Fruit fly (Drosophila melanogaster) whole organism, embryonic: Measurements from ENCODE around the gene Dus1.
A peak's percentile ranks its signal among the peaks of the same experiment; 100 is the strongest.

Experiments
- Aef1 ChIP-seq: fragments of 200-800 bp; sonication (Bioruptor generic); IDR thresholded peaks from 3 replicates; pipeline ENCODE4 v1.3.6; 2022; ENCODE audit warnings: missing biosample characterization, missing genetic modification characterization
- Bdp1 ChIP-seq: fragments of 200-800 bp; sonication (Bioruptor generic); optimal IDR thresholded peaks from 3 replicates; lab custom pipeline; 2016; ENCODE audit warnings: missing biosample characterization, missing genetic modification characterization
- CG10147 ChIP-seq: fragments of 200-800 bp; sonication (Bioruptor generic); optimal IDR thresholded peaks from 2 replicates; lab custom pipeline; 2019; ENCODE audit warnings: missing biosample characterization, mild to moderate bottlenecking, missing genetic modification characterization, moderate library complexity
- CG11093 ChIP-seq: fragments of 200-800 bp; sonication (Bioruptor generic); IDR thresholded peaks from 3 replicates; pipeline ENCODE4 v1.3.6; 2022; ENCODE audit warnings: missing biosample characterization, missing genetic modification characterization
- CG11696 ChIP-seq: fragments of 200-800 bp; sonication (Bioruptor generic); IDR thresholded peaks from 2 replicates; pipeline ENCODE4 v1.3.6; 2022; ENCODE audit warnings: missing biosample characterization, missing genetic modification characterization
- CG14014 ChIP-seq: fragments of 200-800 bp; sonication (Bioruptor generic); IDR thresholded peaks from 2 replicates; pipeline ENCODE4 v1.3.6; 2022; ENCODE audit warnings: missing biosample characterization, missing genetic modification characterization
- CG14710 ChIP-seq: fragments of 200-800 bp; sonication (Bioruptor generic); optimal IDR thresholded peaks from 3 replicates; lab custom pipeline; 2019; ENCODE audit warnings: missing biosample characterization, mild to moderate bottlenecking, missing genetic modification characterization, moderate library complexity
- CG14965 ChIP-seq: fragments of 200-800 bp; sonication (Bioruptor generic); optimal IDR thresholded peaks from 2 replicates; lab custom pipeline; 2016; ENCODE audit warnings: missing biosample characterization, missing genetic modification characterization, borderline replicate concordance
- CG15514 ChIP-seq: fragments of 200-800 bp; sonication (Bioruptor generic); optimal IDR thresholded peaks from 3 replicates; lab custom pipeline; 2017; ENCODE audit warnings: missing biosample characterization, missing genetic modification characterization, mild to moderate bottlenecking, moderate library complexity, missing genetic modification reagents
- CG16813 ChIP-seq: fragments of 200-800 bp; sonication (Bioruptor generic); IDR thresholded peaks from 3 replicates; pipeline ENCODE4 v1.3.6; 2022; ENCODE audit warnings: missing biosample characterization, missing genetic modification characterization; ENCODE audit not compliant: partially characterized antibody
- CG17361 ChIP-seq: fragments of 200-800 bp; sonication (Bioruptor generic); IDR thresholded peaks from 3 replicates; pipeline ENCODE4 v1.3.6; 2022; ENCODE audit warnings: missing biosample characterization, missing genetic modification characterization
- CG17802 ChIP-seq: fragments of 200-800 bp; sonication (Bioruptor generic); optimal IDR thresholded peaks from 2 replicates; lab custom pipeline; 2018; ENCODE audit warnings: missing biosample characterization, mild to moderate bottlenecking, missing genetic modification characterization, moderate library complexity
- CG2202 ChIP-seq: fragments of 200-800 bp; sonication (Bioruptor generic); optimal IDR thresholded peaks from 2 replicates; lab custom pipeline; 2018; ENCODE audit warnings: missing biosample characterization, mild to moderate bottlenecking, missing genetic modification characterization
- CG2712 ChIP-seq: fragments of 200-800 bp; optimal IDR thresholded peaks from 3 replicates; lab custom pipeline; 2019; ENCODE audit warnings: missing biosample characterization, mild to moderate bottlenecking, missing genetic modification characterization, moderate library complexity
- CG2875 ChIP-seq: fragments of 200-800 bp; sonication (Bioruptor generic); optimal IDR thresholded peaks from 2 replicates; lab custom pipeline; 2017; ENCODE audit warnings: missing biosample characterization, mild to moderate bottlenecking, missing genetic modification characterization, missing genetic modification reagents
- CG31365 ChIP-seq: fragments of 200-800 bp; sonication (Bioruptor generic); optimal IDR thresholded peaks from 2 replicates; lab custom pipeline; 2018; ENCODE audit warnings: missing biosample characterization, mild to moderate bottlenecking, missing genetic modification characterization
- CG32772 ChIP-seq: fragments of 200-800 bp; sonication (Bioruptor generic); IDR thresholded peaks from 2 replicates; pipeline ENCODE4 v1.3.6; 2022; ENCODE audit warnings: missing biosample characterization, missing genetic modification characterization
- CG4328 ChIP-seq: fragments of 200-800 bp; sonication (Bioruptor generic); optimal IDR thresholded peaks from 3 replicates; lab custom pipeline; 2017; ENCODE audit warnings: missing biosample characterization, missing genetic modification reagents, missing genetic modification characterization
- CG5180 ChIP-seq: fragments of 200-800 bp; sonication (Bioruptor generic); optimal IDR thresholded peaks from 3 replicates; lab custom pipeline; 2017; ENCODE audit warnings: missing biosample characterization, missing genetic modification characterization, mild to moderate bottlenecking, moderate library complexity, missing genetic modification reagents
- CG6689 ChIP-seq: fragments of 200-800 bp; sonication (Bioruptor generic); IDR thresholded peaks from 2 replicates; pipeline ENCODE4 v1.3.6; 2022; ENCODE audit warnings: missing biosample characterization, missing genetic modification characterization
- CG7556 ChIP-seq: fragments of 200-800 bp; sonication (Bioruptor generic); optimal IDR thresholded peaks from 2 replicates; lab custom pipeline; 2017; ENCODE audit warnings: missing biosample characterization, mild to moderate bottlenecking, missing genetic modification characterization
- CG7745 ChIP-seq: fragments of 200-800 bp; sonication (Bioruptor generic); optimal IDR thresholded peaks from 2 replicates; lab custom pipeline; 2018; ENCODE audit warnings: missing biosample characterization, mild to moderate bottlenecking, missing genetic modification characterization, moderate library complexity
- CG8924 ChIP-seq: fragments of 200-800 bp; optimal IDR thresholded peaks from 3 replicates; lab custom pipeline; 2019; ENCODE audit warnings: missing biosample characterization, mild to moderate bottlenecking, missing genetic modification characterization, moderate library complexity
- CG9797 ChIP-seq: fragments of 200-800 bp; sonication (Bioruptor generic); optimal IDR thresholded peaks from 3 replicates; lab custom pipeline; 2018; ENCODE audit warnings: missing biosample characterization, mild to moderate bottlenecking, missing genetic modification characterization
- CTCF ChIP-seq: fragments of 200-800 bp; sonication (Bioruptor generic); optimal IDR thresholded peaks from 2 replicates; lab custom pipeline; 2017; ENCODE audit warnings: missing biosample characterization, mild to moderate bottlenecking, missing genetic modification characterization, moderate library complexity
- D ChIP-seq, 2 experiments: fragments of 200-800 bp in 1 of 2; fragments of >200 bp in 1 of 2; sonication (Bioruptor generic) in 1 of 2; optimal IDR thresholded peaks; 2 replicates in 1 of 2; 3 replicates in 1 of 2; lab custom pipeline; 2017; ENCODE audit warnings: mild to moderate bottlenecking in 1 of 2, missing biosample characterization in 1 of 2, missing genetic modification characterization in 1 of 2, missing genetic modification reagents in 1 of 2
- Dek ChIP-seq: fragments of 200-800 bp; sonication (Bioruptor generic); optimal IDR thresholded peaks from 3 replicates; lab custom pipeline; 2019; ENCODE audit warnings: missing biosample characterization, mild to moderate bottlenecking, missing genetic modification characterization, moderate library complexity
- Doc2 ChIP-seq: fragments of 200-800 bp; sonication (Bioruptor generic); IDR thresholded peaks from 2 replicates; pipeline ENCODE4 v1.3.6; 2022; ENCODE audit warnings: missing biosample characterization, missing genetic modification characterization
- HLH4C ChIP-seq: fragments of 200-800 bp; sonication (Bioruptor generic); IDR thresholded peaks from 3 replicates; pipeline ENCODE4 v1.3.6; 2022; ENCODE audit warnings: missing biosample characterization, missing genetic modification characterization; ENCODE audit not compliant: partially characterized antibody
- Hey ChIP-seq: fragments of 200-800 bp; sonication (Bioruptor generic); optimal IDR thresholded peaks from 3 replicates; lab custom pipeline; 2018; ENCODE audit warnings: missing biosample characterization, mild to moderate bottlenecking, missing genetic modification characterization
- Hmr ChIP-seq: fragments of 200-800 bp; sonication (Bioruptor generic); optimal IDR thresholded peaks from 3 replicates; lab custom pipeline; 2017; ENCODE audit warnings: mild to moderate bottlenecking, missing biosample characterization, missing genetic modification reagents, missing genetic modification characterization
- Lhr ChIP-seq: fragments of 200-800 bp; sonication (Bioruptor generic); optimal IDR thresholded peaks from 3 replicates; lab custom pipeline; 2017; ENCODE audit warnings: mild to moderate bottlenecking, missing biosample characterization, missing genetic modification reagents, missing genetic modification characterization
- NC2β ChIP-seq: fragments of 200-800 bp; sonication (Bioruptor generic); optimal IDR thresholded peaks from 2 replicates; lab custom pipeline; 2016; ENCODE audit warnings: missing biosample characterization, missing genetic modification characterization
- NK7.1 ChIP-seq: fragments of 200-800 bp; sonication (Bioruptor generic); optimal IDR thresholded peaks from 3 replicates; lab custom pipeline; 2016; ENCODE audit warnings: missing biosample characterization, missing genetic modification characterization
- Nf-YB ChIP-seq: fragments of 200-800 bp; sonication (Bioruptor generic); optimal IDR thresholded peaks from 3 replicates; lab custom pipeline; 2019; ENCODE audit warnings: missing biosample characterization, mild to moderate bottlenecking, missing genetic modification characterization, moderate library complexity
- NfI ChIP-seq: fragments of 200-800 bp; sonication (Bioruptor generic); optimal IDR thresholded peaks from 3 replicates; lab custom pipeline; 2018; ENCODE audit warnings: missing biosample characterization, mild to moderate bottlenecking, missing genetic modification characterization, moderate library complexity
- PHDP ChIP-seq: fragments of 200-800 bp; sonication (Bioruptor generic); optimal IDR thresholded peaks from 3 replicates; lab custom pipeline; 2018; ENCODE audit warnings: missing biosample characterization, mild to moderate bottlenecking, missing genetic modification characterization, moderate library complexity
- Ptx1 ChIP-seq: fragments of 200-800 bp; sonication (Bioruptor generic); IDR thresholded peaks from 2 replicates; pipeline ENCODE4 v1.3.6; 2022; ENCODE audit warnings: missing biosample characterization, missing genetic modification characterization
- al ChIP-seq: fragments of 200-800 bp; sonication (Bioruptor generic); IDR thresholded peaks from 2 replicates; pipeline ENCODE4 v1.3.6; 2022; ENCODE audit warnings: missing biosample characterization, missing genetic modification characterization
- crc ChIP-seq: fragments of 200-800 bp; sonication (Bioruptor generic); optimal IDR thresholded peaks from 2 replicates; lab custom pipeline; 2016; ENCODE audit warnings: missing biosample characterization, missing genetic modification characterization
- dati ChIP-seq: fragments of 200-800 bp; sonication (Bioruptor generic); IDR thresholded peaks from 2 replicates; pipeline ENCODE4 v1.3.6; 2022; ENCODE audit warnings: missing biosample characterization, missing genetic modification characterization
- emc ChIP-seq: fragments of 200-800 bp; sonication (Bioruptor generic); optimal IDR thresholded peaks from 2 replicates; lab custom pipeline; 2016; ENCODE audit warnings: missing biosample characterization, missing genetic modification characterization
- eyg ChIP-seq: fragments of 200-800 bp; sonication (Bioruptor generic); optimal IDR thresholded peaks from 3 replicates; lab custom pipeline; 2016; ENCODE audit warnings: missing biosample characterization, missing genetic modification characterization
- gem ChIP-seq: fragments of 200-800 bp; sonication (Bioruptor generic); optimal IDR thresholded peaks from 2 replicates; lab custom pipeline; 2019; ENCODE audit warnings: missing biosample characterization, mild to moderate bottlenecking, missing genetic modification characterization, moderate library complexity
- h ChIP-seq: fragments of >200 bp; optimal IDR thresholded peaks from 2 replicates; lab custom pipeline; 2017
- pb ChIP-seq: fragments of 200-800 bp; sonication (Bioruptor generic); optimal IDR thresholded peaks from 3 replicates; lab custom pipeline; 2016; ENCODE audit warnings: missing biosample characterization, missing genetic modification characterization
- sd ChIP-seq: fragments of 200-800 bp; sonication (Bioruptor generic); optimal IDR thresholded peaks from 3 replicates; lab custom pipeline; 2018; ENCODE audit warnings: missing biosample characterization, mild to moderate bottlenecking, missing genetic modification characterization, moderate library complexity
- sima ChIP-seq: fragments of 200-800 bp; sonication (Bioruptor generic); optimal IDR thresholded peaks from 2 replicates; lab custom pipeline; 2016; ENCODE audit warnings: missing biosample characterization, missing genetic modification characterization
- ssp ChIP-seq: fragments of 200-800 bp; sonication (Bioruptor generic); IDR thresholded peaks from 2 replicates; pipeline ENCODE4 v1.3.6; 2022; ENCODE audit warnings: missing biosample characterization, missing genetic modification characterization

Gene Dus1

DNA sequence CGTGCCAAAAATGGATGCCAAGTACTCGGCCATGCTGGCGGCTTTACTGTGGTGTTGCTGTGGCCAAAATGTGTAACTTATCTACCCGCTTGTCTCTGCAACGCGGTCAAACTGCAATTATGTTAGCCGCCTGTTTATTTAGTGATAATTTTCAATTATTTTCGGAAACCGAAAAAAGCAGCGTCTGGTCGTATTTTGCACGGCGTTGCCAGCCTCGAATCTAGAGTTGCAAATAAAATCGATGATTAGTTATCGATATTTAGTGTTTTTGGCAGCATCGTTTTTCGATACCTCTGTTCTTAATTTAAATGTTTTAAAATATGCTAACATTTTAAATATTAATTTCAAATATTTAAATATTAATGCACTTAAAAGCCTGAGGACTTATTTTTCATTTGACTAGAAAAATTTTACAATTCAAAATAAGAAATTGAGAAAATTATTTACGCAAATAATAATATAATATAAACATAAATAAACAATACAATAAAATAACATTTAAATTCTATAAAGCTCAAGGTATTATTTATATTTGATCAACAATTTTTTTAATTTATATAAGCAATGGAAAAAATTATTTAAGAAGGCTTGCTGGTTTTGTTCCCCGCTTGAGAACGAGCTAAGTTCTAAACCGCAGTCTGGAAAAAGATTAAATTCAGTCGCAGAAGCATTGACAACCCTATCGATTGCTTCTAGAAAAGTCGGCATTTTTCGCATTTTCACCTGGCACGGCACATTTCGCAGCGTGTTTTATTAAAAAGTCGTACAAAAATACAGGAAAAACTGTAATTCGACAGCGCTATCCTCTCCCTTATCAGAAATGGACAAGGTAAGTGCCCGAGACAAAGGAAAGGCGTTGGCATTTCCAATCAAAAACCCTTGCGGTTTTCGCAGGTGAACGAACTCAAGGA lies 23.2 kb upstream of the Dus1 start, which contains the start of the genes U2af38 and Stip1 (continued):
- TF ChIP-seq CG31365, result no peak
- no peak for TF ChIP-seq CG11696
- TF ChIP-seq Hey (tag; lab: Kevin White, UChicago), result no peak
- TF ChIP-seq Doc2, result no peak
- no peak for TF ChIP-seq Hmr (GFP tag; lab: Kevin White, UChicago)
- peak; percentile 47 for TF ChIP-seq CG8924 (tag; lab: Kevin White, UChicago)
- TF ChIP-seq Ptx1 (GFP tag; lab: Robert Waterston, UW), result 0 out of 2 replicates have a peak, but pooled peaks have one; percentile 8
- no peak for TF ChIP-seq CG17802 (tag; lab: Kevin White, UChicago)
- TF ChIP-seq CG4328, result peak; percentile 24
- TF ChIP-seq Lhr, result peak; percentile 35
- peak; percentile 14 for TF ChIP-seq Dek (tag; lab: Kevin White, UChicago)
- no peak for TF ChIP-seq CG5180 (GFP tag; lab: Kevin White, UChicago)
- no peak for TF ChIP-seq crc (GFP tag; lab: Kevin White, UChicago)
- no peak for TF ChIP-seq CG11093 (GFP tag; lab: Robert Waterston, UW)
- TF ChIP-seq NK7.1 (GFP tag; lab: Kevin White, UChicago), result no peak
- peak; percentile 70 for TF ChIP-seq CG16813 (GFP tag; lab: Robert Waterston, UW)
- TF ChIP-seq gem, result peak; percentile 50
- TF ChIP-seq CG7556, result no peak
- TF ChIP-seq Nf-YB, result no peak
- TF ChIP-seq Bdp1 (GFP tag; lab: Kevin White, UChicago), result no peak
- TF ChIP-seq HLH4C (GFP tag; lab: Robert Waterston, UW), result peak; percentile 69
- no peak for TF ChIP-seq D (optimal IDR thresholded peaks at IDR 0.05; lab: Kevin White, UChicago)
- no peak for TF ChIP-seq D (GFP tag; optimal IDR thresholded peaks at IDR 0.05; lab: Kevin White, UChicago)
- no peak for TF ChIP-seq pb (GFP tag; lab: Kevin White, UChicago)
- TF ChIP-seq PHDP (tag; lab: Kevin White, UChicago), result no peak
- no peak for TF ChIP-seq sima (GFP tag; lab: Kevin White, UChicago)
- TF ChIP-seq CG6689, result no peak
- no peak for TF ChIP-seq CG14014
- no peak for TF ChIP-seq CG2202
- TF ChIP-seq CG15514 (GFP tag; lab: Kevin White, UChicago), result peak; percentile 75
- TF ChIP-seq CG32772 (GFP tag; lab: Robert Waterston, UW), result no peak
- no peak for TF ChIP-seq h
- peak; percentile 58; the same call in 2 of the 3 replicates for TF ChIP-seq CG17361
- TF ChIP-seq NfI (GFP tag; lab: Kevin White, UChicago), result no peak
- TF ChIP-seq ssp (GFP tag; lab: Robert Waterston, UW), result 0 out of 2 replicates have a peak, but pooled peaks have one; percentile 12
- TF ChIP-seq emc (GFP tag; lab: Kevin White, UChicago), result no peak
- no peak for TF ChIP-seq NC2β
- no peak for TF ChIP-seq CG2875 (GFP tag; lab: Kevin White, UChicago)
- peak; percentile 48 for TF ChIP-seq CG2712 (tag; lab: Kevin White, UChicago)
- TF ChIP-seq CTCF (GFP tag; lab: Kevin White, UChicago), result peak; percentile 54
- TF ChIP-seq Aef1 (GFP tag; lab: Robert Waterston, UW), result no peak
- no peak for TF ChIP-seq eyg (GFP tag; lab: Kevin White, UChicago)
- peak; percentile 59 for TF ChIP-seq sd (tag; lab: Kevin White, UChicago)
- TF ChIP-seq al (GFP tag; lab: Robert Waterston, UW), result no peak
- no peak for TF ChIP-seq CG10147
- TF ChIP-seq CG9797 (GFP tag; lab: Kevin White, UChicago), result peak; percentile 38
- no peak for TF ChIP-seq CG7745 (tag; lab: Kevin White, UChicago)
- peak; percentile 87 for TF ChIP-seq CG14710 (tag; lab: Kevin White, UChicago)
- TF ChIP-seq dati (GFP tag; lab: Robert Waterston, UW), result no peak
- no peak for TF ChIP-seq CG14965 (GFP tag; lab: Kevin White, UChicago)
